Fruit fly (Drosophila melanogaster) S2 (cell line): ENCODE measurements around the gene CG46510.
"Not testable (repeated sequence)": the region's sequence is repeated elsewhere in the genome, so short reads cannot be mapped to it uniquely, and the experiment has no call there.

ENCODE experiments used
- CG8478 ChIP-seq: fragments of >200 bp; optimal IDR thresholded peaks from 2 replicates; lab custom pipeline; 2018
- CTCF ChIP-seq, 2 experiments: fragments of >200 bp; optimal IDR thresholded peaks; 2 replicates each; lab custom pipeline; 2018

DNA sequence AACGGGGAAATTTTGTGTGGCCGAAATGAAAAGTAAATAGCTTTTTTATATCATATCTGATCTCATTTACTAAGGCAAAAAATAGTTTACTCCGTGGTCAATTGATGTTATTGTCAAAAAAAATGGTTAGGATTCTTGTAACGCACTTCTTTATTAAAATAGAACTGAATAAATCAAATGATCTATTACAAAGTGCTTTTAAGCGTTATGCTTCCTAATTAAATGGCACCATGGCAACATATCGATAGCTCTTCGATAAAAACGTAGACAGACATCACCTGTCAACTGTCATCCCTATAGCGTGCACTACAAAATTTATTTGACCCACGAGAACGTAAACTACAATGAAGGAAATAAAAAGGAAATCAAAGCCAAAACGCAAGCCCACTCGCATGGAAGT, 14.7 kb downstream of the CG46510 start, which contains the start of gene CG46513:
- not testable (repeated sequence) for TF ChIP-seq CTCF (optimal IDR thresholded peaks at IDR 0.05; lab: Kevin White, UChicago); CG8478
